Fruit fly (Drosophila melanogaster): ENCODE measurements around the gene VAChT.

The VAChT gene

DNA sequence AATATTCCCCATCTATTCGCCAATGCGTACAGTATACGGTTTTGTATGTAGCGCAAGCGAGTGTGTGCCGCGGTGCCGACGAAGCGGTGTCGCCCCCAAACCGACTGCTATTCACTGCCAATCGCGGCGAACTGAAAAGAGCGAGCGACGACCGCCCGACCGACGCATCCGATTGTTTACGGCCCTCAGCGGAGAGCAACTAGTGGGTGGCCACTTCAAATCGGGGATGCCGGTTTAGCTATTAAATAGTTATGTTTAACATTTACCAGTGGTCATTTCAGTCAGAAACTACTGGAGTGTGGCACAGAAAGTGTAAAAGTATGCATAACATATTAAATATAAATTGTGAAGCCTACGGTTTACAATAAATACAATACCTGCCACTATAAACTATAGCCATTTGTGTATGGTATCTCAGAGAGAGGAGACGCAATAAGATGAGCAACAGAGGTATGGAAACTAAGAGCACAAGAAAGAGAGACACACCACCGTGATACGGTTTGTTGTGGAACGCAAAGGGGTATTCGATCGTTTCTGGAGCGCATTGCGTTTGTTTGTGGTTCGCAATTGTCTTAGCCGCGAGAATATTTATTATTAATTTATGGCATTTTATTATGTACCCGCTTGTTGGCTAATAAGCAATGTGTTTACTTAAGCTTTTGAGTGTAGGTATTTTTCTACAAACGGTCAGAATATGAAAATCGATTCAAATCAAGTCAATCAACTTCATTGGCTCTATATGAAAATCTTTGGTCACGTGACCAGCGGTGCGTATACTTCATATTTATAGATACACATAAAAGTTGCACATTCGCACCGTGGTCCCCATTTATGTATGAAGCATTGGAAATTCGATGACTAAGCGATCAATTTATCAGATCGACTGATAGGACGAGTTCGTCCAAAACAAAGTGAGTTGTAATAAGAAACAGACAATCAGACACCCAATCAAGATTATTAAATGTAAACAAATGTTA, 35.0 kb downstream of the VAChT start:
- TF ChIP-seq CG4496 (GFP tag; IDR thresholded peaks at IDR 0.05) (peak; percentile 45; the same call in 1 of the 3 replicates), CG8301 (tag; optimal IDR thresholded peaks at IDR 0.05) (no peak), Snoo (tag; optimal IDR thresholded peaks at IDR 0.05) (no peak), Pif1B (GFP tag; optimal IDR thresholded peaks at IDR 0.05) (peak; percentile 34), rn (GFP tag; IDR thresholded peaks at IDR 0.05) (no peak), CG15710 (tag; optimal IDR thresholded peaks at IDR 0.05) (no peak), D1 (tag; optimal IDR thresholded peaks at IDR 0.05) (no peak), Ets98B (GFP tag; IDR thresholded peaks at IDR 0.05) (no peak), EcR (GFP tag; optimal IDR thresholded peaks at IDR 0.05) (peak; percentile 39), CG34367 (tag; optimal IDR thresholded peaks at IDR 0.05) (no peak), fd96Ca (GFP tag; IDR thresholded peaks at IDR 0.05) (no peak), Pif1A (GFP tag; optimal IDR thresholded peaks at IDR 0.05) (no peak), CG17806 (tag; optimal IDR thresholded peaks at IDR 0.05) (no peak), CG13204 (GFP tag; optimal IDR thresholded peaks at IDR 0.05) (peak; percentile 69), CG8159 (tag; optimal IDR thresholded peaks at IDR 0.05) (no peak), CG12605 (GFP tag; IDR thresholded peaks at IDR 0.05) (peak; percentile 8; the same call in 1 of the 2 replicates), CG14655 (GFP tag; optimal IDR thresholded peaks at IDR 0.05) (no peak), gl (tag; optimal IDR thresholded peaks at IDR 0.05) (no peak), CG9948 (tag; optimal IDR thresholded peaks at IDR 0.05) (no peak), CG10348 (GFP tag; IDR thresholded peaks at IDR 0.05) (no peak), CG32121 (GFP tag; IDR thresholded peaks at IDR 0.05) (no peak)

DNA sequence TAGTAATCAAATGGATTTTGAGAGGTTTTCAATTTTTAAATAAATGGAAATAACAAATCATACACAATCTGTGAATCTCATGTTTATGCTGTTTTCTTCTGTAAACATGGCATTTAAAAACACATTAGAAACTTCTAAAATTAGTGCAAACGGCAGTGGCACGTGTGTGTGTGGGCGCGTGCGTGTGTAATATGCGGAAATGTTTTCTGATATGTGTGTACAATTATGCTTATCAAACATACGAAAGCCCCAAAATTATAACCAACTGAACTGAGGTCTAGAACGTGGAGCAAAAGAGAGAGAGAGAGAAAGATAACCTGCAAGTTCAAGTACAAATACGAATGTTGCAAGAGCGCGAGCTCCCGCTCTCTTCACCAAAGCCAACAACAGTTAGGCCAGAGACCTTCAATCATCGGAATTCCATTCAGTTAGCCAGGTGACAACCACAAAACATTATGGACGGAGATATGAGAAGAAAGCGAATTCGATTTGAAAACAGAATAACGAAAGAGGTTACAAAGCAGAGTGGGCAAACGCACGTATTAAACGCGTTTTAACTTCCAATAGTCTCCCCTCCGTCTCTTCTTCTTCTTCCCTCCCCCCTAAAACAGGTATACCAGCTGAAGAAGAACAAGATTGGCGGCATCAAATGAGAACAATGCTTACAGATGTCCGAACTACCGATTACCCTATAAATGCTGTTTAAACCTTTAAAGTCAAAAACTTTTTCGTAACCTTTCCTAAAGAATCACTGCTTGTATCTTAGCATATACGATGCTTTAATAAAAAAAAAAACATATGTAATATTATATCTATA, 35.9 kb downstream of the VAChT start:
- TF ChIP-seq CG8159 (tag; optimal IDR thresholded peaks at IDR 0.05), result peak; percentile 87
- peak; percentile 95 for TF ChIP-seq Snoo (tag; optimal IDR thresholded peaks at IDR 0.05)
- TF ChIP-seq fd96Ca (GFP tag; IDR thresholded peaks at IDR 0.05), result peak; percentile 79; the same call in 2 of the 3 replicates
- TF ChIP-seq CG9948 (tag; optimal IDR thresholded peaks at IDR 0.05), result peak; percentile 88
- TF ChIP-seq gl (tag; optimal IDR thresholded peaks at IDR 0.05), result peak; percentile 71
- peak; percentile 90 for TF ChIP-seq Pif1A (GFP tag; optimal IDR thresholded peaks at IDR 0.05)
- TF ChIP-seq EcR (GFP tag; optimal IDR thresholded peaks at IDR 0.05), result no peak
- TF ChIP-seq rn (GFP tag; IDR thresholded peaks at IDR 0.05), result peak; percentile 79
- TF ChIP-seq CG14655 (GFP tag; optimal IDR thresholded peaks at IDR 0.05), result peak; percentile 96
- peak; percentile 93 for TF ChIP-seq Pif1B (GFP tag; optimal IDR thresholded peaks at IDR 0.05)
- peak; percentile 45; the same call in 1 of the 2 replicates for TF ChIP-seq CG10348 (GFP tag; IDR thresholded peaks at IDR 0.05)
- peak; percentile 94 for TF ChIP-seq Ets98B (GFP tag; IDR thresholded peaks at IDR 0.05)
- peak; percentile 90 for TF ChIP-seq CG17806 (tag; optimal IDR thresholded peaks at IDR 0.05)
- peak; percentile 87 for TF ChIP-seq CG15710 (tag; optimal IDR thresholded peaks at IDR 0.05)
- TF ChIP-seq D1 (tag; optimal IDR thresholded peaks at IDR 0.05), result peak; percentile 70
- peak; percentile 95 for TF ChIP-seq CG8301 (tag; optimal IDR thresholded peaks at IDR 0.05)
- TF ChIP-seq CG34367 (tag; optimal IDR thresholded peaks at IDR 0.05), result peak; percentile 83
- TF ChIP-seq CG13204 (GFP tag; optimal IDR thresholded peaks at IDR 0.05), result peak; percentile 74
- peak; percentile 90 for TF ChIP-seq CG32121 (GFP tag; IDR thresholded peaks at IDR 0.05)
- TF ChIP-seq CG4496 (GFP tag; IDR thresholded peaks at IDR 0.05), result peak; percentile 96
- TF ChIP-seq CG12605 (GFP tag; IDR thresholded peaks at IDR 0.05), result peak; percentile 91

DNA sequence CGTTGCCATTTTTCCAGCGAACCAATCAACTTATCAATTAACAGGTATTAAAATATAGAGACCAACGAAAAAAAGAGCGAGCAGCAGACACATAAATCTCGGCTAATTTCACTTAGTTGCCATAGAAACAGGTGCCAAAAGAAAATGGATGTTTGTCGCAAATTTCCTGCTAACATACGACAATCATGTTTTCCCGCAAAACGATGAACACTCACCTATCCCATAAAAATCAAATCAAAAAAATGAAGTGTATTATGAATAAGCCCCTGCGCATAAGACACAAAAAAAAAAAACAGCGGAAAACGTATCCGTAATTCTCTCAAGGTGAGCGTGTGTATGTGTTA, 36.5 kb downstream of the VAChT start:
- TF ChIP-seq Ets98B (GFP tag; IDR thresholded peaks at IDR 0.05) (no peak), CG17806 (tag; optimal IDR thresholded peaks at IDR 0.05) (no peak), CG9948 (tag; optimal IDR thresholded peaks at IDR 0.05) (no peak), Pif1A (GFP tag; optimal IDR thresholded peaks at IDR 0.05) (no peak), Snoo (tag; optimal IDR thresholded peaks at IDR 0.05) (no peak)

DNA sequence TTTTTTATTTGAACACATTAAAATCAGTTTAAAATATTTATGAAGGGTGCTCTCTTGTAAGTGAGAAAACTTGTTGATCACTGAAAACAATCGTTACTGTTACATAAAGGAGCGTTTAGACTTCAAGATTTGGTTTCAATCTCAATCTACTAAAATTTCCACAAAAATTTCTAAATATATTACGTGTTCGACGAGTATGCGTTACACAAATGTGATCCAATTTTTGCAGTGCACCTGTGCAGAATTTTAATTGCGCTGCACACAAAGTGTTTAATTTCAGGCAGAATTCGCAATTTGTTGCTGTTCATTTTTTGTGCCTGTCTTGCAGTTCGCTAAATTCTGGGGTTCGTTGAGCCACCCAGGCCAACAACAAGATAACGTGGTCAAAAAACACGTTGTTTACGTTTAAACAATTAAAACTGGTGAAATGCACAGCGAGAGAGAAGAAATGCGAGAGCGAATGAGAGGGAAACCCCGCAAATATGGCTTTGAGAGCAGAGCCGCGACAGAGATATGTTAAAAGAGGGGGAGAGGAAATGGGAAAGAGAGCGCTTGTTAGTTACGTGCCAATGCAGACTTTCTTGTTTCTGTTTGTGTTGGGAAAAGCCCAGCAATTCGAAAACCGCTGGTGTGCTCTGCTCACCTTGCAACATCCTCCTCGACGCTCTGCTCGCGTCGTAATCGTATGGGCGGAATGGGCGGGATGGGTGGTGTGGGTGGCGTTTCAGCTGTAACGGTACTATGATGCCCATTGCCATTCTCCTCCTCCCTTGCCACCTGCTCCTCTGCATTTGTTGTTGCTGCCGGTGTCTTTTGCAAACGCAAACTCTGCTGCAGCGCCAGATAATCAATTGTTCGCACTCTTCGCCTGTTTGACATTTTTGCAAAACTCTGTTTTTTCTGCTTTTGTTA, 37.3 kb downstream of the VAChT start:
- peak; percentile 57 for TF ChIP-seq Pif1B (GFP tag; optimal IDR thresholded peaks at IDR 0.05)
- TF ChIP-seq CG32121 (GFP tag; IDR thresholded peaks at IDR 0.05), result peak; percentile 19; the same call in 1 of the 2 replicates
- no peak for TF ChIP-seq CG34367 (tag; optimal IDR thresholded peaks at IDR 0.05)
- peak; percentile 46 for TF ChIP-seq Pif1A (GFP tag; optimal IDR thresholded peaks at IDR 0.05)
- TF ChIP-seq CG9948 (tag; optimal IDR thresholded peaks at IDR 0.05), result no peak
- TF ChIP-seq CG17806 (tag; optimal IDR thresholded peaks at IDR 0.05), result peak; percentile 30
- peak; percentile 62; the same call in 2 of the 3 replicates for TF ChIP-seq CG4496 (GFP tag; IDR thresholded peaks at IDR 0.05)
- no peak for TF ChIP-seq CG12605 (GFP tag; IDR thresholded peaks at IDR 0.05)
- TF ChIP-seq CG15710 (tag; optimal IDR thresholded peaks at IDR 0.05), result no peak
- peak; percentile 62 for TF ChIP-seq CG13204 (GFP tag; optimal IDR thresholded peaks at IDR 0.05)
- TF ChIP-seq CG14655 (GFP tag; optimal IDR thresholded peaks at IDR 0.05), result peak; percentile 71
- peak; percentile 37 for TF ChIP-seq D1 (tag; optimal IDR thresholded peaks at IDR 0.05)
- no peak for TF ChIP-seq EcR (GFP tag; optimal IDR thresholded peaks at IDR 0.05)
- peak; percentile 56 for TF ChIP-seq CG8301 (tag; optimal IDR thresholded peaks at IDR 0.05)
- peak; percentile 34; the same call in 1 of the 2 replicates for TF ChIP-seq rn (GFP tag; IDR thresholded peaks at IDR 0.05)
- peak; percentile 44 for TF ChIP-seq Ets98B (GFP tag; IDR thresholded peaks at IDR 0.05)

All from whole organism, pupa.